Fruit fly (Drosophila melanogaster) whole organism, prepupa: ENCODE results near the gene CG13605.

Source experiments
- CG10631 ChIP-seq: fragments of 200-800 bp; sonication (Bioruptor generic); optimal IDR thresholded peaks from 2 replicates; lab custom pipeline; 2016; ENCODE audit warnings: missing biosample characterization, missing genetic modification characterization
- CG11902 ChIP-seq: fragments of 200-800 bp; sonication (Bioruptor generic); optimal IDR thresholded peaks from 3 replicates; lab custom pipeline; 2016; ENCODE audit warnings: missing biosample characterization, missing genetic modification characterization
- CG15336 ChIP-seq: fragments of 200-800 bp; sonication (Bioruptor generic); IDR thresholded peaks from 2 replicates; pipeline ENCODE4 v1.3.6; 2022; ENCODE audit warnings: missing biosample characterization, missing genetic modification characterization
- CG3032 ChIP-seq: fragments of 200-800 bp; optimal IDR thresholded peaks from 2 replicates; lab custom pipeline; 2019; ENCODE audit warnings: missing biosample characterization, mild to moderate bottlenecking, missing genetic modification characterization, moderate library complexity
- CG34406 ChIP-seq: fragments of 200-800 bp; sonication (Bioruptor generic); optimal IDR thresholded peaks from 3 replicates; lab custom pipeline; 2016; ENCODE audit warnings: missing biosample characterization, missing genetic modification characterization
- CG3919 ChIP-seq: fragments of 200-800 bp; sonication (Bioruptor generic); optimal IDR thresholded peaks from 3 replicates; lab custom pipeline; 2016; ENCODE audit warnings: missing biosample characterization, missing genetic modification characterization
- CG6163 ChIP-seq: fragments of 200-800 bp; sonication (Bioruptor generic); IDR thresholded peaks from 3 replicates; pipeline ENCODE4 v1.3.6; 2022; ENCODE audit warnings: missing biosample characterization, missing genetic modification characterization
- CG6276 ChIP-seq: fragments of 200-800 bp; sonication (Bioruptor generic); optimal IDR thresholded peaks from 2 replicates; lab custom pipeline; 2017; ENCODE audit warnings: missing biosample characterization, mild to moderate bottlenecking, missing genetic modification characterization
- CG6792 ChIP-seq: fragments of 200-800 bp; sonication (Bioruptor generic); optimal IDR thresholded peaks from 3 replicates; lab custom pipeline; 2016; ENCODE audit warnings: missing biosample characterization, missing genetic modification characterization
- CG6808 ChIP-seq: fragments of 200-800 bp; sonication (Bioruptor generic); optimal IDR thresholded peaks from 3 replicates; lab custom pipeline; 2017; ENCODE audit warnings: missing biosample characterization, missing genetic modification characterization, mild to moderate bottlenecking, moderate library complexity, missing genetic modification reagents
- CG8119 ChIP-seq: fragments of 200-800 bp; sonication (Bioruptor generic); IDR thresholded peaks from 3 replicates; pipeline ENCODE4 v1.3.6; 2022; ENCODE audit warnings: missing biosample characterization, missing genetic modification characterization
- CG8632 ChIP-seq: fragments of 200-800 bp; sonication (Bioruptor generic); optimal IDR thresholded peaks from 3 replicates; lab custom pipeline; 2016; ENCODE audit warnings: missing biosample characterization, missing genetic modification characterization
- CG9139 ChIP-seq: fragments of 200-800 bp; sonication (Bioruptor generic); optimal IDR thresholded peaks from 3 replicates; lab custom pipeline; 2017; ENCODE audit warnings: missing biosample characterization, mild to moderate bottlenecking, missing genetic modification characterization
- Eip75B ChIP-seq: fragments of 200-800 bp; sonication (Bioruptor generic); optimal IDR thresholded peaks from 3 replicates; lab custom pipeline; 2016; ENCODE audit warnings: missing biosample characterization, missing genetic modification characterization
- Eip78C ChIP-seq: fragments of 200-800 bp; sonication (Bioruptor generic); peaks from one replicate; lab custom pipeline; 2016; ENCODE audit warnings: missing biosample characterization, missing genetic modification characterization
- Eip93F ChIP-seq: fragments of 200-800 bp; sonication (Bioruptor generic); optimal IDR thresholded peaks from 2 replicates; lab custom pipeline; 2016; ENCODE audit warnings: missing biosample characterization, mild to moderate bottlenecking, missing genetic modification characterization
- Ets96B ChIP-seq: fragments of 200-800 bp; optimal IDR thresholded peaks from 2 replicates; lab custom pipeline; 2019; ENCODE audit warnings: missing biosample characterization, mild to moderate bottlenecking, missing genetic modification characterization, moderate library complexity
- Gug ChIP-seq: fragments of 200-800 bp; sonication (Bioruptor generic); IDR thresholded peaks from 2 replicates; pipeline ENCODE4 v1.3.6; 2022; ENCODE audit warnings: missing biosample characterization, missing genetic modification characterization
- Hr38 ChIP-seq: sonication (Bioruptor generic); optimal IDR thresholded peaks from 2 replicates; lab custom pipeline; 2016; ENCODE audit warnings: missing biosample characterization, missing genetic modification characterization
- Lpt ChIP-seq: fragments of 200-800 bp; sonication (Bioruptor generic); optimal IDR thresholded peaks from 3 replicates; lab custom pipeline; 2016; ENCODE audit warnings: missing biosample characterization, missing genetic modification characterization
- Met ChIP-seq: fragments of 200-800 bp; sonication (Bioruptor generic); optimal IDR thresholded peaks from 3 replicates; lab custom pipeline; 2016; ENCODE audit warnings: missing biosample characterization, missing genetic modification characterization
- OdsH ChIP-seq: fragments of 200-800 bp; sonication (Bioruptor generic); optimal IDR thresholded peaks from 3 replicates; lab custom pipeline; 2016; ENCODE audit warnings: missing biosample characterization, missing genetic modification characterization
- Sox14 ChIP-seq: fragments of 200-800 bp; sonication (Bioruptor generic); optimal IDR thresholded peaks from 3 replicates; lab custom pipeline; 2016; ENCODE audit warnings: missing biosample characterization, missing genetic modification characterization
- achi ChIP-seq: fragments of 200-800 bp; sonication (Bioruptor generic); optimal IDR thresholded peaks from 3 replicates; lab custom pipeline; 2016; ENCODE audit warnings: missing biosample characterization, missing genetic modification characterization
- acj6 ChIP-seq: fragments of 200-800 bp; sonication (Bioruptor generic); optimal IDR thresholded peaks from 3 replicates; lab custom pipeline; 2016; ENCODE audit warnings: missing biosample characterization, missing genetic modification characterization
- cyc ChIP-seq: fragments of 200-800 bp; sonication (Bioruptor generic); optimal IDR thresholded peaks from 3 replicates; lab custom pipeline; 2016; ENCODE audit warnings: missing biosample characterization, missing genetic modification characterization
- dac ChIP-seq: fragments of 200-800 bp; sonication (Bioruptor generic); optimal IDR thresholded peaks from 2 replicates; lab custom pipeline; 2017; ENCODE audit warnings: missing biosample characterization, mild to moderate bottlenecking, missing genetic modification characterization
- dsx ChIP-seq: fragments of 200-800 bp; optimal IDR thresholded peaks from 3 replicates; lab custom pipeline; 2019; ENCODE audit warnings: missing biosample characterization, mild to moderate bottlenecking, missing genetic modification characterization, moderate library complexity; ENCODE audit not compliant: poor library complexity, severe bottlenecking
- eg ChIP-seq: fragments of 200-800 bp; sonication (Bioruptor generic); IDR thresholded peaks from 3 replicates; pipeline ENCODE4 v1.3.6; 2022; ENCODE audit warnings: missing biosample characterization, missing genetic modification characterization
- fd59A ChIP-seq: fragments of 200-800 bp; sonication (Bioruptor generic); optimal IDR thresholded peaks from 2 replicates; lab custom pipeline; 2017; ENCODE audit warnings: missing biosample characterization, mild to moderate bottlenecking, missing genetic modification characterization, missing genetic modification reagents
- fd85E ChIP-seq: fragments of 200-800 bp; sonication (Bioruptor generic); optimal IDR thresholded peaks from 3 replicates; lab custom pipeline; 2016; ENCODE audit warnings: missing biosample characterization, missing genetic modification characterization
- fkh ChIP-seq: fragments of 200-800 bp; sonication (Bioruptor generic); optimal IDR thresholded peaks from 3 replicates; lab custom pipeline; 2017; ENCODE audit warnings: missing biosample characterization, mild to moderate bottlenecking, missing genetic modification characterization, moderate library complexity
- lz ChIP-seq: fragments of 200-800 bp; sonication (Bioruptor generic); optimal IDR thresholded peaks from 3 replicates; lab custom pipeline; 2016; ENCODE audit warnings: missing biosample characterization, missing genetic modification characterization
- net ChIP-seq: fragments of 200-800 bp; sonication (Bioruptor generic); optimal IDR thresholded peaks from 3 replicates; lab custom pipeline; 2016; ENCODE audit warnings: missing biosample characterization, missing genetic modification characterization
- pdm3 ChIP-seq: fragments of 200-800 bp; sonication (Bioruptor generic); optimal IDR thresholded peaks from 3 replicates; lab custom pipeline; 2016; ENCODE audit warnings: missing biosample characterization, missing genetic modification characterization
- salr ChIP-seq, 2 experiments: fragments of 200-800 bp; sonication (Bioruptor generic); optimal IDR thresholded peaks; 3 replicates each; lab custom pipeline; 2016 to 2018; ENCODE audit warnings: missing biosample characterization in 2 of 2, missing genetic modification characterization in 2 of 2, mild to moderate bottlenecking in 1 of 2
- spab ChIP-seq: fragments of 200-800 bp; sonication (Bioruptor generic); optimal IDR thresholded peaks from 2 replicates; lab custom pipeline; 2017; ENCODE audit warnings: missing biosample characterization, mild to moderate bottlenecking, missing genetic modification characterization, missing genetic modification reagents
- ss ChIP-seq, 2 experiments: fragments of 200-800 bp; sonication (Bioruptor generic); optimal IDR thresholded peaks; 2 replicates in 1 of 2; 3 replicates in 1 of 2; lab custom pipeline; 2017 to 2018; ENCODE audit warnings: mild to moderate bottlenecking in 2 of 2, missing biosample characterization in 2 of 2, missing genetic modification characterization in 2 of 2, moderate library complexity in 1 of 2
- svp ChIP-seq: fragments of 200-800 bp; sonication (Bioruptor generic); peaks from one replicate; lab custom pipeline; 2016; ENCODE audit warnings: missing biosample characterization, missing genetic modification characterization
- vri ChIP-seq: fragments of 200-800 bp; sonication (Bioruptor generic); optimal IDR thresholded peaks from 3 replicates; lab custom pipeline; 2016; ENCODE audit warnings: missing biosample characterization, mild to moderate bottlenecking, missing genetic modification characterization

Gene CG13605

dm6 chr3R:24092590-24093151 is 19.5 kb downstream of the CG13605 start:
- TF ChIP-seq CG6808 (GFP tag; lab: Kevin White, UChicago): peak; percentile 18
- peak in 1 of 2 experiments; percentile 18 for TF ChIP-seq ss (GFP tag; optimal IDR thresholded peaks at IDR 0.05; lab: Kevin White, UChicago)
- no peak for TF ChIP-seq Lpt (GFP tag; lab: Kevin White, UChicago)

- TF ChIP-seq cyc (GFP tag; lab: Kevin White, UChicago) (no peak), dsx (GFP tag; lab: Kevin White, UChicago) (no peak), Lpt (GFP tag; lab: Kevin White, UChicago) (no peak), Met (GFP tag; lab: Kevin White, UChicago) (no peak), CG15336 (GFP tag; lab: Robert Waterston, UW) (no peak), OdsH (no peak)
These were observed 20.5 kb downstream of the CG13605 start for dm6 chr3R:24091653-24092052.

dm6 chr3R:24090143-24090542 is 22.0 kb downstream of the CG13605 start:
- TF ChIP-seq OdsH: no peak
- peak; percentile 21 for TF ChIP-seq fkh
- TF ChIP-seq Eip75B (GFP tag; lab: Kevin White, UChicago): no peak

- TF ChIP-seq Eip78C (GFP tag; lab: Kevin White, UChicago): no peak
- peak; percentile 13 for TF ChIP-seq vri (GFP tag; lab: Kevin White, UChicago)
- peak; percentile 40 for TF ChIP-seq Eip93F
These were observed 27.2 kb downstream of the CG13605 start for dm6 chr3R:24084975-24085374.

dm6 chr3R:24079613-24080012 is 32.6 kb downstream of the CG13605 start:
- no peak for TF ChIP-seq CG6808 (GFP tag; lab: Kevin White, UChicago)
- TF ChIP-seq CG6163: no peak
- no peak for TF ChIP-seq pdm3 (GFP tag; lab: Kevin White, UChicago)
- no peak for TF ChIP-seq dsx (GFP tag; lab: Kevin White, UChicago)
- no peak for TF ChIP-seq lz
- no peak for TF ChIP-seq Met (GFP tag; lab: Kevin White, UChicago)
- no peak for TF ChIP-seq salr (GFP tag; optimal IDR thresholded peaks at IDR 0.05; lab: Kevin White, UChicago)
- no peak for TF ChIP-seq eg (GFP tag; lab: Robert Waterston, UW)
- TF ChIP-seq, all 60 proteins: peak for 0

dm6 chr3R:24079110-24079509 is 33.1 kb downstream of the CG13605 start:
- TF ChIP-seq CG8119 (peak; percentile 49; the same call in 1 of the 3 replicates), spab (GFP tag; lab: Kevin White, UChicago) (no peak), fkh (no peak), Sox14 (GFP tag; lab: Kevin White, UChicago) (no peak), CG9139 (GFP tag; lab: Kevin White, UChicago) (no peak), achi (peak; percentile 30), acj6 (GFP tag; lab: Kevin White, UChicago) (peak; percentile 8), CG15336 (GFP tag; lab: Robert Waterston, UW) (0 out of 2 replicates have a peak, but pooled peaks have one; percentile 13), CG11902 (no peak), dac (GFP tag; lab: Kevin White, UChicago) (no peak), Eip78C (GFP tag; lab: Kevin White, UChicago) (peak; percentile 29), eg (GFP tag; lab: Robert Waterston, UW) (peak; percentile 49; the same call in 2 of the 3 replicates), CG10631 (GFP tag; lab: Kevin White, UChicago) (peak; percentile 16), OdsH (peak; percentile 10), CG6808 (GFP tag; lab: Kevin White, UChicago) (no peak), fd59A (GFP tag; lab: Kevin White, UChicago) (no peak), CG8632 (peak; percentile 9), CG3032 (tag; lab: Kevin White, UChicago) (peak; percentile 34), Gug (0 out of 2 replicates have a peak, but pooled peaks have one; percentile 19), Ets96B (peak; percentile 33), pdm3 (GFP tag; lab: Kevin White, UChicago) (peak; percentile 8), CG6792 (GFP tag; lab: Kevin White, UChicago) (no peak), CG34406 (no peak), svp (no peak), CG3919 (peak; percentile 10), fd85E (GFP tag; lab: Kevin White, UChicago) (no peak), net (peak; percentile 18), salr (GFP tag; optimal IDR thresholded peaks at IDR 0.05; lab: Kevin White, UChicago) (no peak), CG6163 (no peak), Hr38 (GFP tag; lab: Kevin White, UChicago) (no peak), CG6276 (GFP tag; lab: Kevin White, UChicago) (peak; percentile 17)
